Worm (Caenorhabditis elegans) whole organism, L3 larva: ENCODE results near the gene scl-20.

Experiments
- R02D3.7 ChIP-seq: fragments of 150-350 bp; optimal IDR thresholded peaks from 2 replicates; lab custom pipeline; 2014; ENCODE audit warnings: missing biosample characterization, missing genetic modification characterization
- ZK546.5 ChIP-seq: sonication (generic microtip); optimal IDR thresholded peaks from 2 replicates; lab custom pipeline; 2017; ENCODE audit warnings: missing biosample characterization, missing genetic modification characterization
- aly-2 ChIP-seq: fragments of 150-350 bp; optimal IDR thresholded peaks from 2 replicates; lab custom pipeline; 2014; ENCODE audit warnings: missing biosample characterization, missing genetic modification characterization
- ama-1 ChIP-seq: fragments of 150-350 bp; optimal IDR thresholded peaks from 2 replicates; lab custom pipeline; 2018
- ceh-28 ChIP-seq: fragments of 150-350 bp; optimal IDR thresholded peaks from 2 replicates; lab custom pipeline; 2014; ENCODE audit warnings: missing biosample characterization, missing genetic modification reagents, missing genetic modification characterization
- ceh-82 ChIP-seq: fragments of 150-350 bp; optimal IDR thresholded peaks from 2 replicates; lab custom pipeline; 2014; ENCODE audit warnings: missing biosample characterization, missing genetic modification characterization
- ceh-9 ChIP-seq: sonication (generic microtip); optimal IDR thresholded peaks from 2 replicates; lab custom pipeline; 2018; ENCODE audit warnings: missing biosample characterization, missing genetic modification characterization
- daf-12 ChIP-seq: fragments of 150-350 bp; optimal IDR thresholded peaks from 2 replicates; lab custom pipeline; 2014; ENCODE audit warnings: missing biosample characterization, missing genetic modification reagents, missing genetic modification characterization
- egl-27 ChIP-seq: sonication (generic microtip); optimal IDR thresholded peaks from 4 replicates; lab custom pipeline; 2017; ENCODE audit warnings: missing biosample characterization, missing genetic modification reagents, missing genetic modification characterization
- elt-2 ChIP-seq: sonication (generic microtip); optimal IDR thresholded peaks from 2 replicates; lab custom pipeline; 2016; ENCODE audit warnings: missing genetic modification reagents, mild to moderate bottlenecking, missing genetic modification characterization, missing compliant biosample characterization
- elt-3 ChIP-seq, 3 experiments: fragments of 150-350 bp in 1 of 3; sonication (generic microtip) in 2 of 3; optimal IDR thresholded peaks; 2 replicates in 2 of 3; 4 replicates in 1 of 3; lab custom pipeline; 2014 to 2017; ENCODE audit warnings: missing biosample characterization in 3 of 3, missing genetic modification characterization in 3 of 3
- fkh-10 ChIP-seq: sonication (generic microtip); optimal IDR thresholded peaks from 2 replicates; lab custom pipeline; 2017; ENCODE audit warnings: missing biosample characterization, missing genetic modification reagents, missing genetic modification characterization
- hmg-11 ChIP-seq: sonication (generic microtip); optimal IDR thresholded peaks from 2 replicates; lab custom pipeline; 2016; ENCODE audit warnings: missing genetic modification characterization, missing compliant biosample characterization
- jun-1 ChIP-seq: fragments of 150-350 bp; optimal IDR thresholded peaks from 2 replicates; lab custom pipeline; 2014; ENCODE audit warnings: missing biosample characterization, missing genetic modification reagents, missing genetic modification characterization
- lin-15B ChIP-seq: fragments of 150-350 bp; optimal IDR thresholded peaks from 2 replicates; lab custom pipeline; 2014; ENCODE audit warnings: missing biosample characterization, missing genetic modification characterization
- lsy-12 ChIP-seq: sonication (generic microtip); optimal IDR thresholded peaks from 2 replicates; lab custom pipeline; 2016; ENCODE audit warnings: mild to moderate bottlenecking, missing genetic modification characterization, missing compliant biosample characterization
- mdl-1 ChIP-seq: fragments of 150-350 bp; optimal IDR thresholded peaks from 2 replicates; lab custom pipeline; 2014; ENCODE audit warnings: missing biosample characterization, missing genetic modification characterization
- mml-1 ChIP-seq: fragments of 150-350 bp; sonication (generic microtip); optimal IDR thresholded peaks from 3 replicates; lab custom pipeline; 2014; ENCODE audit warnings: missing biosample characterization, missing genetic modification characterization
- nfya-1 ChIP-seq: sonication (generic microtip); optimal IDR thresholded peaks from 2 replicates; lab custom pipeline; 2017; ENCODE audit warnings: missing genetic modification characterization, mild to moderate bottlenecking, missing compliant biosample characterization, antibody characterized with exemption, moderate library complexity; ENCODE audit not compliant: insufficient read depth
- nhr-12 ChIP-seq: fragments of 150-350 bp; optimal IDR thresholded peaks from 2 replicates; lab custom pipeline; 2014; ENCODE audit warnings: missing biosample characterization, missing genetic modification characterization
- nhr-23 ChIP-seq: fragments of 150-350 bp; optimal IDR thresholded peaks from 2 replicates; lab custom pipeline; 2014; ENCODE audit warnings: missing biosample characterization, missing genetic modification reagents, missing genetic modification characterization
- nhr-25 ChIP-seq: sonication (generic microtip); optimal IDR thresholded peaks from 2 replicates; lab custom pipeline; 2017; ENCODE audit warnings: missing biosample characterization, missing genetic modification characterization
- nhr-28 ChIP-seq: fragments of 150-350 bp; optimal IDR thresholded peaks from 2 replicates; lab custom pipeline; 2014; ENCODE audit warnings: missing biosample characterization, missing genetic modification characterization
- nhr-67 ChIP-seq: fragments of 150-350 bp; optimal IDR thresholded peaks from 2 replicates; lab custom pipeline; 2014; ENCODE audit warnings: missing biosample characterization, missing genetic modification characterization
- nhr-76 ChIP-seq: fragments of 150-350 bp; sonication (generic microtip); optimal IDR thresholded peaks from 5 replicates; lab custom pipeline; 2014; ENCODE audit warnings: missing biosample characterization, missing genetic modification characterization
- pha-4 ChIP-seq: fragments of 150-350 bp; optimal IDR thresholded peaks from 2 replicates; lab custom pipeline; 2014; ENCODE audit warnings: missing biosample characterization, missing genetic modification reagents, missing genetic modification characterization
- pqm-1 ChIP-seq: fragments of 150-350 bp; optimal IDR thresholded peaks from 2 replicates; lab custom pipeline; 2017; ENCODE audit warnings: missing biosample characterization, missing genetic modification characterization, inconsistent platforms
- tbx-2 ChIP-seq: sonication (generic microtip); optimal IDR thresholded peaks from 2 replicates; lab custom pipeline; 2016; ENCODE audit warnings: mild to moderate bottlenecking, missing genetic modification characterization, missing compliant biosample characterization
- unc-62 ChIP-seq: fragments of 150-350 bp; sonication (generic microtip); optimal IDR thresholded peaks from 4 replicates; lab custom pipeline; 2014; ENCODE audit warnings: missing biosample characterization, missing genetic modification reagents, missing genetic modification characterization
- zag-1 ChIP-seq: fragments of 150-350 bp; optimal IDR thresholded peaks from 2 replicates; lab custom pipeline; 2014; ENCODE audit warnings: missing biosample characterization, missing genetic modification characterization
- ztf-4 ChIP-seq: fragments of 150-350 bp; optimal IDR thresholded peaks from 2 replicates; lab custom pipeline; 2014; ENCODE audit warnings: missing biosample characterization, missing genetic modification characterization

The scl-20 gene

ce11 chrV:18753036-18753435 is 18.8 kb upstream of the scl-20 start, which contains the start of gene F11D11.6:
F11D11.6 (minus strand) TSS chrV:18753136.
- TF ChIP-seq ceh-28 (tag; lab: Kevin White, UChicago) (no peak), ceh-82 (tag; lab: Kevin White, UChicago) (no peak), nhr-25 (tag; lab: Kevin White, UChicago) (no peak), elt-2 (no peak), nfya-1 (tag; lab: Kevin White, UChicago) (no peak), egl-27 (tag; lab: Kevin White, UChicago) (no peak)

- TF ChIP-seq nfya-1 (tag; lab: Kevin White, UChicago) (no peak), zag-1 (tag; lab: Kevin White, UChicago) (no peak), ceh-9 (tag; lab: Kevin White, UChicago) (no peak), pha-4 (tag; lab: Kevin White, UChicago) (no peak), aly-2 (tag; lab: Kevin White, UChicago) (no peak), ceh-28 (tag; lab: Kevin White, UChicago) (no peak), mdl-1 (tag; lab: Kevin White, UChicago) (no peak), nhr-12 (tag; lab: Kevin White, UChicago) (no peak)
Observed at ce11 chrV:18750445-18750844, 16.2 kb upstream of the scl-20 start, which contains the start of the genes F11D11.21 and F11D11.12. F11D11.21 (minus strand) TSS chrV:18750545. F11D11.12 (minus strand) TSS chrV:18750682.

DNA sequence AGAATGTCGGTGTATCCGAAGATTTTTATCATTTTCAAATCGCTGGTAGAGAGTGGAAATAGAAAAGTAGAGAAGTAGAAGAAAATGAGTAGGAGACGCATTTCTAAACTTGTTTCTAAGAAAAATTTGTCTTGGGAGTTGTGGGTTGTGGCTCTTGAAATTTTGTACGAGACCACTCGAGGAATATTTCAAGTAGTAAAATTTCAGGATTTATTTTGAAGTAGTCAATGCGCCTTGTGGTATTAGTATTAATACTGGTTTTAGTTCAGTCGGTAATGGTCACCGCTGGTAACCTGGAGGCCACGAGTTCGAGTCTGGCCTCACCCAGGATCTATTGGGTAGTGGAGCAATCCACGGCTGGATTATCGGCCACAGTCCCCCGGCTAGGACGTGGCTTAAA is 14.4 kb upstream of the scl-20 start, which contains the start of gene clec-252:
TSS of gene clec-252 (minus strand) at position 101 of the 400 bp plus-strand sequence.
- TF ChIP-seq tbx-2 (tag; lab: Kevin White, UChicago) = no peak
- TF ChIP-seq lin-15B (tag; lab: Kevin White, UChicago) = no peak
- no peak for TF ChIP-seq aly-2 (tag; lab: Kevin White, UChicago)
- no peak for TF ChIP-seq ceh-82 (tag; lab: Kevin White, UChicago)
- no peak for TF ChIP-seq nhr-67
- no peak for TF ChIP-seq lsy-12 (tag; lab: Kevin White, UChicago)
- TF ChIP-seq elt-2 = no peak

- no peak for TF ChIP-seq elt-2
- TF ChIP-seq mdl-1 (tag; lab: Kevin White, UChicago) = no peak
- TF ChIP-seq nhr-76 (tag; lab: Kevin White, UChicago) = no peak
- no peak for TF ChIP-seq nhr-12 (tag; lab: Kevin White, UChicago)
- TF ChIP-seq R02D3.7 (tag; lab: Kevin White, UChicago) = no peak
- no peak for TF ChIP-seq nhr-23
- no peak for TF ChIP-seq jun-1
- no peak for TF ChIP-seq ZK546.5 (tag; lab: Kevin White, UChicago)
- no peak for TF ChIP-seq pqm-1 (tag; lab: Kevin White, UChicago)
- no peak for TF ChIP-seq daf-12
- TF ChIP-seq nhr-28 (tag; lab: Kevin White, UChicago) = no peak
- TF ChIP-seq elt-3 (tag; optimal IDR thresholded peaks at IDR 0.05; lab: Kevin White, UChicago) = no peak
- TF ChIP-seq ceh-28 (tag; lab: Kevin White, UChicago) = no peak
Observed at ce11 chrV:18746937-18747660, 12.8 kb upstream of the scl-20 start, which contains the start of gene clec-251. clec-251 (minus strand) TSS chrV:18746987.

DNA sequence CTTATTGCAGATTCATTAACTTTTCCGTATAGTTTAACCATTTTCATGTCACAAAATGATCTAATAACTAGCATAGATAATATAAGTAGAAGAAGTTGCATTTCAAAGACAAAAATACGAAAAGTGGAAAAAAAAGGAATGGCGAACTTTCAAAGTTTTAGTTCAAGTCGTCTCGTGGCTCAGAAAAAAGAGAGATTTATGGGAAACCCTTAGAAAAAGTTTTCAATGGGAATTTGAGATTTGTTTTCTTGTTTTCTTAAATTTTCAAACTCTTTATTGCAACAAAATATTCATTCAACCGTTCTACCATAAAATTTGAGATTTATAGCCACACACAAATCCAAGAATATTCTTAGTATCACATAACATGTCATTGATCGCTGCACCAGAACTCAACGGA is 7.8 kb upstream of the scl-20 start, which contains the start of gene clec-250:
TSS of gene clec-250 (minus strand) at position 101 of the 400 bp plus-strand sequence.
- no peak for TF ChIP-seq ztf-4
- TF ChIP-seq mdl-1 (tag; lab: Kevin White, UChicago) = no peak
- TF ChIP-seq mml-1 = no peak
- no peak for TF ChIP-seq hmg-11 (tag; lab: Kevin White, UChicago)

DNA sequence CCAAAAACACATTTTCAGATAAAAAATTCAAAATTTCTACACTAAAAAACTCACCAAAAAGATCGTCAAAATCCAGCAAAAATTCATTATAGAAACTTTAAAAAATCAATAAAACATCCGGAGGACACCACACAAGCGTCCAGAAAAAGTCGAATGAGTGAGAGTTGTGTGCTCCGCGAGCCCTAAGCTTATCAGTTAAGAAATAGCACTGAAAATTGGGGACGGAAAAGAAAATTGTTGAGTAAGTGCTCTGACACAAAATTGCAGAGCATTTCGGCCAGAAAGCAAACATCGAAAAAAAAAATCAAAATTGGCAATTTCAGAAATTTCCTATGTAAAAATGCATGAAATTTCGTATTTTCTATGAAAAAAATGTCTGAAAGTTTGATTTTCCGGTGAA is 3.4 kb upstream of the scl-20 start:
- TF ChIP-seq elt-2 (no peak), nhr-25 (tag; lab: Kevin White, UChicago) (no peak), mdl-1 (tag; lab: Kevin White, UChicago) (no peak), unc-62 (GFP tag; lab: Kevin White, UChicago) (no peak), ama-1 (lab: Kevin White, UChicago) (no peak), elt-3 (tag; optimal IDR thresholded peaks at IDR 0.05; lab: Kevin White, UChicago) (no peak), fkh-10 (GFP tag; lab: Kevin White, UChicago) (no peak), tbx-2 (tag; lab: Kevin White, UChicago) (no peak), nhr-28 (tag; lab: Kevin White, UChicago) (no peak), aly-2 (tag; lab: Kevin White, UChicago) (no peak), ztf-4 (no peak)
